Fruit fly (Drosophila melanogaster) whole organism, embryonic: ENCODE measurements around the gene mRpL4.
A peak's percentile ranks its signal among the peaks of the same experiment; 100 is the strongest.

ENCODE experiments used
- ATbp ChIP-seq: fragments of 200-800 bp; sonication (Bioruptor generic); optimal IDR thresholded peaks from 2 replicates; lab custom pipeline; 2017; ENCODE audit warnings: missing biosample characterization, mild to moderate bottlenecking, missing genetic modification characterization, missing genetic modification reagents
- Bdp1 ChIP-seq: fragments of 200-800 bp; sonication (Bioruptor generic); optimal IDR thresholded peaks from 3 replicates; lab custom pipeline; 2016; ENCODE audit warnings: missing biosample characterization, missing genetic modification characterization
- CG12236 ChIP-seq: fragments of 200-800 bp; sonication (Bioruptor generic); optimal IDR thresholded peaks from 2 replicates; lab custom pipeline; 2016; ENCODE audit warnings: missing biosample characterization, missing genetic modification characterization
- CG12299 ChIP-seq: fragments of 200-800 bp; sonication (Bioruptor generic); optimal IDR thresholded peaks from 2 replicates; lab custom pipeline; 2018; ENCODE audit warnings: missing biosample characterization, mild to moderate bottlenecking, missing genetic modification characterization
- CG13287 ChIP-seq: fragments of 200-800 bp; sonication (Bioruptor generic); IDR thresholded peaks from 2 replicates; pipeline ENCODE4 v1.3.6; 2022; ENCODE audit warnings: missing biosample characterization, missing genetic modification characterization; ENCODE audit not compliant: partially characterized antibody
- CG14710 ChIP-seq: fragments of 200-800 bp; sonication (Bioruptor generic); optimal IDR thresholded peaks from 3 replicates; lab custom pipeline; 2019; ENCODE audit warnings: missing biosample characterization, mild to moderate bottlenecking, missing genetic modification characterization, moderate library complexity
- CG15514 ChIP-seq: fragments of 200-800 bp; sonication (Bioruptor generic); optimal IDR thresholded peaks from 3 replicates; lab custom pipeline; 2017; ENCODE audit warnings: missing biosample characterization, missing genetic modification characterization, mild to moderate bottlenecking, moderate library complexity, missing genetic modification reagents
- CG16863 ChIP-seq: fragments of 200-800 bp; sonication (Bioruptor generic); optimal IDR thresholded peaks from 3 replicates; lab custom pipeline; 2016; ENCODE audit warnings: missing biosample characterization, missing genetic modification characterization
- CG1792 ChIP-seq: fragments of 200-800 bp; sonication (Bioruptor generic); optimal IDR thresholded peaks from 2 replicates; lab custom pipeline; 2016; ENCODE audit warnings: missing biosample characterization, missing genetic modification characterization
- CG30020 ChIP-seq: fragments of 200-800 bp; optimal IDR thresholded peaks from 2 replicates; lab custom pipeline; 2019; ENCODE audit warnings: missing biosample characterization, mild to moderate bottlenecking, missing genetic modification characterization, moderate library complexity
- CG31365 ChIP-seq: fragments of 200-800 bp; sonication (Bioruptor generic); optimal IDR thresholded peaks from 2 replicates; lab custom pipeline; 2018; ENCODE audit warnings: missing biosample characterization, mild to moderate bottlenecking, missing genetic modification characterization
- CG4707 ChIP-seq: fragments of 200-800 bp; sonication (Bioruptor generic); optimal IDR thresholded peaks from 2 replicates; lab custom pipeline; 2018; ENCODE audit warnings: missing biosample characterization, mild to moderate bottlenecking, missing genetic modification characterization, moderate library complexity
- CG5953 ChIP-seq: fragments of 200-800 bp; sonication (Bioruptor generic); IDR thresholded peaks from 2 replicates; pipeline ENCODE4 v1.3.6; 2022; ENCODE audit warnings: missing biosample characterization, missing genetic modification characterization
- CG7928 ChIP-seq: fragments of 200-800 bp; sonication (Bioruptor generic); optimal IDR thresholded peaks from 2 replicates; lab custom pipeline; 2017; ENCODE audit warnings: missing biosample characterization, mild to moderate bottlenecking, missing genetic modification characterization
- CG8765 ChIP-seq: fragments of 200-800 bp; sonication (Bioruptor generic); IDR thresholded peaks from 2 replicates; pipeline ENCODE4 v1.3.6; 2022; ENCODE audit warnings: missing biosample characterization, missing genetic modification characterization
- CG9437 ChIP-seq: fragments of 200-800 bp; sonication (Bioruptor generic); optimal IDR thresholded peaks from 2 replicates; lab custom pipeline; 2018; ENCODE audit warnings: missing biosample characterization, mild to moderate bottlenecking, missing genetic modification characterization
- Dip2 ChIP-seq: fragments of 200-800 bp; sonication (Bioruptor generic); IDR thresholded peaks from 2 replicates; pipeline ENCODE4 v1.3.6; 2022; ENCODE audit warnings: missing biosample characterization, missing genetic modification characterization
- Drgx ChIP-seq: fragments of 200-800 bp; sonication (Bioruptor generic); IDR thresholded peaks from 2 replicates; pipeline ENCODE4 v1.3.6; 2022; ENCODE audit warnings: missing biosample characterization, missing genetic modification characterization
- Fer3 ChIP-seq: fragments of 200-800 bp; sonication (Bioruptor generic); optimal IDR thresholded peaks from 2 replicates; lab custom pipeline; 2018; ENCODE audit warnings: missing biosample characterization, mild to moderate bottlenecking, missing genetic modification characterization, moderate library complexity
- HLH4C ChIP-seq: fragments of 200-800 bp; sonication (Bioruptor generic); IDR thresholded peaks from 3 replicates; pipeline ENCODE4 v1.3.6; 2022; ENCODE audit warnings: missing biosample characterization, missing genetic modification characterization; ENCODE audit not compliant: partially characterized antibody
- Hr39 ChIP-seq: fragments of >200 bp; optimal IDR thresholded peaks from 2 replicates; lab custom pipeline; 2017
- Lhr ChIP-seq: fragments of 200-800 bp; sonication (Bioruptor generic); optimal IDR thresholded peaks from 3 replicates; lab custom pipeline; 2017; ENCODE audit warnings: mild to moderate bottlenecking, missing biosample characterization, missing genetic modification reagents, missing genetic modification characterization
- Lim3 ChIP-seq: fragments of 200-800 bp; sonication (Bioruptor generic); IDR thresholded peaks from 2 replicates; pipeline ENCODE4 v1.3.6; 2022; ENCODE audit warnings: missing biosample characterization, missing genetic modification characterization
- MESR4 ChIP-seq: fragments of 200-800 bp; sonication (Bioruptor generic); optimal IDR thresholded peaks from 2 replicates; lab custom pipeline; 2018; ENCODE audit warnings: missing biosample characterization, mild to moderate bottlenecking, missing genetic modification characterization, moderate library complexity
- Max ChIP-seq: fragments of 200-800 bp; sonication (Bioruptor generic); optimal IDR thresholded peaks from 2 replicates; lab custom pipeline; 2016; ENCODE audit warnings: missing biosample characterization, mild to moderate bottlenecking, missing genetic modification characterization
- NC2β ChIP-seq: fragments of 200-800 bp; sonication (Bioruptor generic); optimal IDR thresholded peaks from 2 replicates; lab custom pipeline; 2016; ENCODE audit warnings: missing biosample characterization, missing genetic modification characterization
- Neu2 ChIP-seq: fragments of 200-800 bp; sonication (Bioruptor generic); optimal IDR thresholded peaks from 3 replicates; lab custom pipeline; 2016; ENCODE audit warnings: missing biosample characterization, missing genetic modification characterization, borderline replicate concordance
- Usf ChIP-seq: fragments of 200-800 bp; sonication (Bioruptor generic); optimal IDR thresholded peaks from 2 replicates; lab custom pipeline; 2017; ENCODE audit warnings: missing genotype, missing biosample characterization, missing genetic modification characterization
- ab ChIP-seq: fragments of 200-800 bp; sonication (Bioruptor generic); optimal IDR thresholded peaks from 2 replicates; lab custom pipeline; 2016; ENCODE audit warnings: missing biosample characterization, missing genetic modification characterization
- az2 ChIP-seq: fragments of 200-800 bp; sonication (Bioruptor generic); optimal IDR thresholded peaks from 3 replicates; lab custom pipeline; 2016; ENCODE audit warnings: missing biosample characterization, missing genetic modification characterization
- chif ChIP-seq, 2 experiments: fragments of 200-800 bp; sonication (Bioruptor generic); optimal IDR thresholded peaks; 3 replicates each; lab custom pipeline; 2016; ENCODE audit warnings: missing biosample characterization in 2 of 2, missing genetic modification characterization in 2 of 2
- dimm ChIP-seq: fragments of 200-800 bp; sonication (Bioruptor generic); IDR thresholded peaks from 2 replicates; pipeline ENCODE4 v1.3.6; 2022; ENCODE audit warnings: missing biosample characterization, missing genetic modification characterization
- fru ChIP-seq: fragments of >200 bp; optimal IDR thresholded peaks from 2 replicates; lab custom pipeline; 2017
- gce ChIP-seq: fragments of 200-800 bp; sonication (Bioruptor generic); IDR thresholded peaks from 3 replicates; pipeline ENCODE4 v1.3.6; 2022; ENCODE audit warnings: missing biosample characterization, missing genetic modification characterization
- grau ChIP-seq: fragments of 200-800 bp; optimal IDR thresholded peaks from 3 replicates; lab custom pipeline; 2019; ENCODE audit warnings: missing biosample characterization, mild to moderate bottlenecking, missing genetic modification characterization, moderate library complexity
- her ChIP-seq: fragments of 200-800 bp; sonication (Bioruptor generic); optimal IDR thresholded peaks from 2 replicates; lab custom pipeline; 2016; ENCODE audit warnings: missing biosample characterization, missing genetic modification characterization
- hth ChIP-seq: fragments of >200 bp; optimal IDR thresholded peaks from 2 replicates; lab custom pipeline; 2017; ENCODE audit warnings: inconsistent platforms
- lov ChIP-seq, 2 experiments: fragments of 200-800 bp in 1 of 2; fragments of >200 bp in 1 of 2; sonication (Bioruptor generic) in 1 of 2; IDR thresholded peaks in 1 of 2; optimal IDR thresholded peaks in 1 of 2; 2 replicates in 1 of 2; 3 replicates in 1 of 2; pipeline versions ENCODE4 v1.3.6 to Lab custom; 2017 to 2022; ENCODE audit warnings: missing biosample characterization in 1 of 2, missing genetic modification characterization in 1 of 2
- mirr ChIP-seq: fragments of 200-800 bp; sonication (Bioruptor generic); optimal IDR thresholded peaks from 3 replicates; lab custom pipeline; 2018; ENCODE audit warnings: missing biosample characterization, mild to moderate bottlenecking, missing genetic modification characterization
- nerfin-2 ChIP-seq: fragments of 200-800 bp; sonication (Bioruptor generic); IDR thresholded peaks from 2 replicates; pipeline ENCODE4 v1.3.6; 2022; ENCODE audit warnings: missing biosample characterization, missing genetic modification characterization; ENCODE audit not compliant: partially characterized antibody
- otp ChIP-seq: fragments of 200-800 bp; sonication (Bioruptor generic); IDR thresholded peaks from 3 replicates; pipeline ENCODE4, ENCODE4 v1.3.6; 2022; ENCODE audit warnings: missing biosample characterization, missing genetic modification characterization
- pan ChIP-seq, 4 experiments: fragments of >200 bp in 3 of 4; fragments of 200-800 bp in 1 of 4; sonication (Bioruptor generic) in 1 of 4; optimal IDR thresholded peaks in 3 of 4; IDR thresholded peaks in 1 of 4; 2 replicates each; pipeline versions ENCODE4 v1.3.6 to Lab custom; 2017 to 2022; ENCODE audit warnings: missing biosample characterization in 2 of 4, missing genetic modification characterization in 2 of 4, mixed read lengths in 1 of 4
- pfk ChIP-seq: fragments of 200-800 bp; sonication (Bioruptor generic); optimal IDR thresholded peaks from 2 replicates; lab custom pipeline; 2018; ENCODE audit warnings: missing biosample characterization, mild to moderate bottlenecking, missing genetic modification characterization, moderate library complexity
- pzg ChIP-seq: fragments of 200-800 bp; sonication (Bioruptor generic); optimal IDR thresholded peaks from 3 replicates; lab custom pipeline; 2018; ENCODE audit warnings: missing biosample characterization, mild to moderate bottlenecking, missing genetic modification characterization, moderate library complexity
- row ChIP-seq: fragments of 200-800 bp; sonication (Bioruptor generic); IDR thresholded peaks from 3 replicates; pipeline ENCODE4 v1.3.6; 2022; ENCODE audit warnings: missing biosample characterization, missing genetic modification characterization
- schlank ChIP-seq: fragments of 200-800 bp; sonication (Bioruptor generic); optimal IDR thresholded peaks from 2 replicates; lab custom pipeline; 2018; ENCODE audit warnings: missing biosample characterization, mild to moderate bottlenecking, missing genetic modification characterization
- ssp ChIP-seq: fragments of 200-800 bp; sonication (Bioruptor generic); IDR thresholded peaks from 2 replicates; pipeline ENCODE4 v1.3.6; 2022; ENCODE audit warnings: missing biosample characterization, missing genetic modification characterization
- tup ChIP-seq: fragments of 200-800 bp; sonication (Bioruptor generic); optimal IDR thresholded peaks from 2 replicates; lab custom pipeline; 2016; ENCODE audit warnings: missing biosample characterization, mild to moderate bottlenecking, missing genetic modification characterization, moderate library complexity
- usp ChIP-seq: fragments of >200 bp; optimal IDR thresholded peaks from 2 replicates; lab custom pipeline; 2017; ENCODE audit warnings: missing biosample characterization, missing genetic modification characterization
- z ChIP-seq: fragments of 200-800 bp; sonication (Bioruptor generic); IDR thresholded peaks from 3 replicates; pipeline ENCODE4 v1.3.6; 2022; ENCODE audit warnings: missing biosample characterization, missing genetic modification characterization

The mRpL4 gene

DNA sequence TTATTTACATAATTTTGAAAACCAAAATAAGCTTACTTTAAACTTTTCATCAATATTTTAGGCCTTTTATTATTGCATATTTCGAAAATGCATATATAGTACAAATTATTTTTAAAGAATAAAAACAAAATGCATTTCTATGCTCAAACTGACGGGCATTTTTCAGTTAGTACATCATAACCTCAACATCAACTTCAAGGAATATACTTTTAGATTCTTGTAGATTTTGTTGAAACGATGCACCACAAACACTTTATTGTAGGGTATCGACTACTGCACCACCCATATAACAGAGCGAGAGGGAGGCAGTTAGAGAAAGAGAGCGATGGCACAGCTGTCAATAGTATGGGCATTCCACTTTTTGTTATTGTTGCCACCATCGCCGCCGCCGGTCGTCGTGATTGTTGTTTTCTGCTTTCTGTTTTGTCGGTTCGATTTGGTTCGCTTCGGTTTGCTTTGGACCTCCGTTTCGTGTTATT is 49.1 kb downstream of the mRpL4 start (continued):
- TF ChIP-seq tup (peak; percentile 72), Hr39 (lab: Kevin White, UChicago) (no peak), schlank (peak; percentile 45), Drgx (GFP tag; lab: Robert Waterston, UW) (peak; percentile 90), CG30020 (tag; lab: Kevin White, UChicago) (peak; percentile 75), Usf (GFP tag; lab: Kevin White, UChicago) (peak; percentile 47), CG12236 (GFP tag; lab: Kevin White, UChicago) (peak; percentile 81), CG12299 (tag; lab: Kevin White, UChicago) (peak; percentile 75), az2 (peak; percentile 95), NC2β (GFP tag; lab: Kevin White, UChicago) (peak; percentile 86), lov (optimal IDR thresholded peaks at IDR 0.05; lab: Kevin White, UChicago) (no peak), lov (GFP tag; IDR thresholded peaks at IDR 0.05; lab: Robert Waterston, UW) (no peak; the same call in 2 of the 3 replicates), her (GFP tag; lab: Kevin White, UChicago) (peak; percentile 58), pzg (GFP tag; lab: Kevin White, UChicago) (no peak), nerfin-2 (GFP tag; lab: Robert Waterston, UW) (no peak), ssp (GFP tag; lab: Robert Waterston, UW) (peak; percentile 44; the same call in 1 of the 2 replicates), gce (peak; percentile 45; the same call in 1 of the 3 replicates), pfk (GFP tag; lab: Kevin White, UChicago) (peak; percentile 40), otp (GFP tag; lab: Robert Waterston, UW) (0 out of 3 replicates have a peak, but pooled peaks have one; percentile 49), CG13287 (no peak), HLH4C (GFP tag; lab: Robert Waterston, UW) (no peak), hth (lab: Kevin White, UChicago) (no peak), fru (lab: Kevin White, UChicago) (no peak), CG15514 (GFP tag; lab: Kevin White, UChicago) (peak; percentile 52), Fer3 (tag; lab: Kevin White, UChicago) (peak; percentile 72), ATbp (GFP tag; lab: Kevin White, UChicago) (peak; percentile 94), dimm (GFP tag; lab: Robert Waterston, UW) (peak; percentile 50; the same call in 1 of the 2 replicates), Lhr (GFP tag; lab: Kevin White, UChicago) (peak; percentile 81), chif (GFP tag; optimal IDR thresholded peaks at IDR 0.05; lab: Kevin White, UChicago) (peak; percentile 86 to 94), z (GFP tag; lab: Robert Waterston, UW) (no peak), grau (peak; percentile 93), mirr (GFP tag; lab: Kevin White, UChicago) (no peak), CG7928 (GFP tag; lab: Kevin White, UChicago) (peak; percentile 36), CG14710 (tag; lab: Kevin White, UChicago) (peak; percentile 94), CG1792 (GFP tag; lab: Kevin White, UChicago) (peak; percentile 57), pan (optimal IDR thresholded peaks at IDR 0.05; lab: Kevin White, UChicago) (no peak), pan (GFP tag; optimal IDR thresholded peaks at IDR 0.05 in 1 of 2, IDR thresholded peaks at IDR 0.05 in 1 of 2) (peak in 1 of 2 experiments; percentile 78), CG16863 (GFP tag; lab: Kevin White, UChicago) (peak; percentile 91), Bdp1 (GFP tag; lab: Kevin White, UChicago) (peak; percentile 56), Max (GFP tag; lab: Kevin White, UChicago) (peak; percentile 87), CG31365 (tag; lab: Kevin White, UChicago) (peak; percentile 51), Lim3 (peak; percentile 55), CG5953 (0 out of 2 replicates have a peak, but pooled peaks have one; percentile 3), CG4707 (GFP tag; lab: Kevin White, UChicago) (peak; percentile 75), CG8765 (GFP tag; lab: Robert Waterston, UW) (no peak), MESR4 (GFP tag; lab: Kevin White, UChicago) (peak; percentile 24), Neu2 (GFP tag; lab: Kevin White, UChicago) (no peak), CG9437 (GFP tag; lab: Kevin White, UChicago) (peak; percentile 93), row (GFP tag; lab: Robert Waterston, UW) (peak; percentile 85), Dip2 (GFP tag; lab: Robert Waterston, UW) (peak; percentile 27; the same call in 1 of the 2 replicates), usp (GFP tag; lab: Kevin White, UChicago) (no peak), ab (GFP tag; lab: Kevin White, UChicago) (peak; percentile 57)
